Fruit fly (Drosophila melanogaster): ENCODE results near the gene dy.
A peak's percentile ranks its signal among the peaks of the same experiment; 100 is the strongest.

Gene dy

DNA sequence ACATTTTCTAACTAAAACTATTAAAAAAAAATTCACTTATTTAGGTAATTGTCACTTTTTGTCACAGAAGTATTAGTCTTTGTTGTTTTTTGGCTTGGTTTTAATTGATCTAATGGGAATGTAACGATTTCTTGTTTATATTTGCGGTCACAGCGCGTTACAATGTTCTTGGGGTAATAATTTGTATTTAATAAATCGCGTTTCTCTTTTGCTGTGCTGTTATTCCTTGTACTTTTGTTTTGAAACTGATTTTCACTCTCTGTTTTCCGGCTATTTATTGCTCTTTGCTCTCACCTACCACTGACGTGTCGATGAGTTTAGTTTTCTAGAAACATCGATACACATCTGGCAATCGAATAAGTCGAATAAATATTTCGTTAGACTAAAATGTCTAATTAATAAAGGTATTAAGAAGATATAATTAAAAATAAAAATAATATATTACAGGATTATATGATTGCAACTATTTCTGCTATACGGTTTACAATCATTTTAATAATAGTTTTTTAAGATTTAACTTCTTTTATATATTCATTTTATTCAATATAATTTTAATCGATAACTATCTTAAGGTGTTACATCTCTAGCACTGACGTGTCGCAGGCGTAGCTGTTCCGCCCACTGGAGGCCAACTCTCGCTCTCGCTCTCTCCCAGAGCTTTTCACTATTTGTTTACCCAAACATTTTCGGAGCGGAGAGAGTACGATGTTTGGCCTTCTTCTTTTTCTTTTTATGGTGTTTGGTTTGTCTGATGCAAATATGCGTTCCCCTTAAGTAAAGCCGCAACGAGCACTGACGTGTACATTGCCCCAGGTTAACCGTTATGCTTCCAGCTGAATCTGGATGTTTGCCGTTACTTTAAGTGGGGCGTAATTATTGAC, 28.5 kb upstream of the dy start, which contains the start of gene Hsc70-3 (continued):
- TF ChIP-seq sug (tag; optimal IDR thresholded peaks at IDR 0.05): peak; percentile 50
- no peak for TF ChIP-seq ac (GFP tag; optimal IDR thresholded peaks at IDR 0.05)
- peak; percentile 61 for TF ChIP-seq CG1529 (GFP tag; optimal IDR thresholded peaks at IDR 0.05)
- peak; percentile 15 for TF ChIP-seq unpg (GFP tag; optimal IDR thresholded peaks at IDR 0.05)
- no peak for TF ChIP-seq CG12744 (GFP tag; optimal IDR thresholded peaks at IDR 0.05)
- TF ChIP-seq CG4820 (GFP tag; optimal IDR thresholded peaks at IDR 0.05): no peak
- TF ChIP-seq Hsf (GFP tag; optimal IDR thresholded peaks at IDR 0.05): no peak
- peak; percentile 53 for TF ChIP-seq CG2678 (tag; optimal IDR thresholded peaks at IDR 0.05)
- TF ChIP-seq hb (GFP tag; IDR thresholded peaks at IDR 0.05; ENCODE audit: partially characterized antibody): peak; percentile 63; the same call in 1 of the 3 replicates
- TF ChIP-seq lbe (GFP tag; optimal IDR thresholded peaks at IDR 0.05): no peak
- no peak for TF ChIP-seq ham (GFP tag; IDR thresholded peaks at IDR 0.05)
- no peak for TF ChIP-seq Adf1 (GFP tag; IDR thresholded peaks at IDR 0.05)
- TF ChIP-seq Trl (optimal IDR thresholded peaks at IDR 0.05): peak; percentile 76 to 85
- peak; percentile 50 for TF ChIP-seq Trl (GFP tag; optimal IDR thresholded peaks at IDR 0.05)
- TF ChIP-seq crol (GFP tag; IDR thresholded peaks at IDR 0.05): no peak
- TF ChIP-seq CG14667 (GFP tag; IDR thresholded peaks at IDR 0.05): no peak
- peak; percentile 26; the same call in 1 of the 3 replicates for TF ChIP-seq so (GFP tag; IDR thresholded peaks at IDR 0.05)
- no peak for TF ChIP-seq exex (tag; optimal IDR thresholded peaks at IDR 0.05)
- TF ChIP-seq Dip3 (GFP tag; optimal IDR thresholded peaks at IDR 0.05): no peak
- no peak for TF ChIP-seq Usf (GFP tag; optimal IDR thresholded peaks at IDR 0.05)
- TF ChIP-seq CG17359 (tag; optimal IDR thresholded peaks at IDR 0.05): peak; percentile 77
- TF ChIP-seq Opbp (GFP tag; IDR thresholded peaks at IDR 0.05; ENCODE audit: partially characterized antibody): no peak
- TF ChIP-seq CG10366 (GFP tag; IDR thresholded peaks at IDR 0.05): no peak
- no peak; the same call in 2 of the 3 replicates for TF ChIP-seq Dbx (GFP tag; IDR thresholded peaks at IDR 0.05)
- peak; percentile 81 for TF ChIP-seq CG2875 (GFP tag; optimal IDR thresholded peaks at IDR 0.05)
- TF ChIP-seq Camta (GFP tag; optimal IDR thresholded peaks at IDR 0.05): peak; percentile 45
- no peak for TF ChIP-seq NK7.1 (GFP tag; optimal IDR thresholded peaks at IDR 0.05)
- TF ChIP-seq Ssrp (tag; optimal IDR thresholded peaks at IDR 0.05): no peak
- TF ChIP-seq sd (tag; optimal IDR thresholded peaks at IDR 0.05): peak; percentile 58
- TF ChIP-seq org-1 (GFP tag; optimal IDR thresholded peaks at IDR 0.05): no peak
- TF ChIP-seq prd (optimal IDR thresholded peaks at IDR 0.05): no peak
- TF ChIP-seq prd (GFP tag; IDR thresholded peaks at IDR 0.05): no peak
- TF ChIP-seq Med (GFP tag): peak; percentile 89
- no peak for TF ChIP-seq Kr (GFP tag; optimal IDR thresholded peaks at IDR 0.05)
- no peak for TF ChIP-seq CG7271 (tag; optimal IDR thresholded peaks at IDR 0.05)
- TF ChIP-seq CG2712 (tag; optimal IDR thresholded peaks at IDR 0.05): peak; percentile 44
- TF ChIP-seq CG15696 (tag; optimal IDR thresholded peaks at IDR 0.05): no peak
- 0 out of 4 replicates have a peak, but pooled peaks have one; percentile 74 for TF ChIP-seq chinmo (GFP tag; IDR thresholded peaks at IDR 0.05; ENCODE audit: partially characterized antibody)
- TF ChIP-seq CG34422 (GFP tag; IDR thresholded peaks at IDR 0.05): no peak
- no peak for TF ChIP-seq CG9215 (GFP tag; IDR thresholded peaks at IDR 0.05)
- TF ChIP-seq chif (GFP tag; optimal IDR thresholded peaks at IDR 0.05): no peak
- TF ChIP-seq Abd-B (GFP tag; optimal IDR thresholded peaks at IDR 0.05): no peak
- peak; percentile 35 for TF ChIP-seq bbx (GFP tag; IDR thresholded peaks at IDR 0.05; ENCODE audit: partially characterized antibody)
- TF ChIP-seq pros (GFP tag; optimal IDR thresholded peaks at IDR 0.05): peak; percentile 66
- peak; percentile 12 for TF ChIP-seq CG12236 (GFP tag; optimal IDR thresholded peaks at IDR 0.05)
- TF ChIP-seq E2f1 (GFP tag; IDR thresholded peaks at IDR 0.05): no peak
- TF ChIP-seq tin (GFP tag; optimal IDR thresholded peaks at IDR 0.05): no peak
- peak; percentile 39; the same call in 1 of the 2 replicates for TF ChIP-seq CG14014 (GFP tag; IDR thresholded peaks at IDR 0.05)
- peak; percentile 61 for TF ChIP-seq CG10431 (GFP tag; optimal IDR thresholded peaks at IDR 0.05)
